Fruit fly (Drosophila melanogaster): ENCODE results near the gene vn.

vn gene

dm6 chr3L:5845466-5845865 lies at the start of gene vn:
vn (minus strand) TSS chr3L:5845664.
- peak; percentile 35 for TF ChIP-seq Dif (GFP tag; optimal IDR thresholded peaks at IDR 0.05; ENCODE audit: partially characterized antibody)
- no peak for TF ChIP-seq Hr83 (GFP tag; optimal IDR thresholded peaks at IDR 0.05; ENCODE audit: poor library complexity, severe bottlenecking)
- peak in 1 of 2 experiments; percentile 12 for TF ChIP-seq dl (GFP tag; optimal IDR thresholded peaks at IDR 0.05; ENCODE audit: insufficient read depth in 1 of 2, partially characterized antibody in 2 of 2)
- peak; percentile 14 for TF ChIP-seq brk (GFP tag; optimal IDR thresholded peaks at IDR 0.05)
- TF ChIP-seq jim (GFP tag; optimal IDR thresholded peaks at IDR 0.05) = peak; percentile 82
- TF ChIP-seq GATAd (GFP tag; optimal IDR thresholded peaks at IDR 0.05) = no peak

- no peak for TF ChIP-seq GATAd (GFP tag; optimal IDR thresholded peaks at IDR 0.05)
- no peak for TF ChIP-seq fru (GFP tag; optimal IDR thresholded peaks at IDR 0.05)
- no peak for TF ChIP-seq pan (optimal IDR thresholded peaks at IDR 0.05)
- TF ChIP-seq CrebA (GFP tag; optimal IDR thresholded peaks at IDR 0.05; ENCODE audit: borderline replicate concordance) = no peak
- TF ChIP-seq Mio (GFP tag; optimal IDR thresholded peaks at IDR 0.05) = no peak
- TF ChIP-seq N (GFP tag; optimal IDR thresholded peaks at IDR 0.05) = no peak
- TF ChIP-seq CG32264 (GFP tag; optimal IDR thresholded peaks at IDR 0.05) = no peak
- TF ChIP-seq Vsx2 (GFP tag; optimal IDR thresholded peaks at IDR 0.05; ENCODE audit: partially characterized antibody) = no peak
- no peak for TF ChIP-seq dsf (GFP tag; optimal IDR thresholded peaks at IDR 0.05; ENCODE audit: borderline replicate concordance)
- TF ChIP-seq tai (GFP tag; optimal IDR thresholded peaks at IDR 0.05) = no peak
- no peak for TF ChIP-seq br (GFP tag; optimal IDR thresholded peaks at IDR 0.05)
- TF ChIP-seq Hnf4 (GFP tag; optimal IDR thresholded peaks at IDR 0.05) = no peak
- no peak for TF ChIP-seq Dif (GFP tag; optimal IDR thresholded peaks at IDR 0.05; ENCODE audit: partially characterized antibody)
- no peak for TF ChIP-seq Sp1 (GFP tag; optimal IDR thresholded peaks at IDR 0.05)
- no peak for TF ChIP-seq dl (GFP tag; optimal IDR thresholded peaks at IDR 0.05; ENCODE audit: insufficient read depth in 1 of 2, partially characterized antibody in 2 of 2)
- no peak for TF ChIP-seq OdsH (GFP tag; optimal IDR thresholded peaks at IDR 0.05)
- no peak for TF ChIP-seq dmrt93B (GFP tag; optimal IDR thresholded peaks at IDR 0.05)
- TF ChIP-seq rgr (GFP tag; optimal IDR thresholded peaks at IDR 0.05) = no peak
Measured at dm6 chr3L:5893063-5893462, 47.6 kb upstream of the vn start.

DNA sequence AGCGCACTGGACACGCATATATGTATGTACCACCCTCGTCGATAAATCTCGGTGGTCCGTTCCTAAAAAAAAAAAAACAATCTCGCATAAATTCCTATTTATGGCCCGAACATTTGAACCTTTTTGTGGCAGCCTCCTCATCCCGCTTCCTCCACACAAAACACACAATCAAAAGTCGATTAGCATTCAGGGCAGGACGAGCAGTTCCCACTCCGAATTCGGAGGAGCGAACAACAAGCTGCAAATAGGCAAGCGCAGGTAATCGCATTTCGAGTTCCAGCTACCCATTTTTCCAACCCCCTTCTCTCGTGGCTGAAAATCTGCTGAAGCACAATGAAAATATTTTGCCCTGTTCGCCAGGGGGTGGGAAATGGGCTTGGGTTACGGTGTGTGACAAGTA lies 46.3 kb upstream of the vn start:
- TF ChIP-seq tai (GFP tag; optimal IDR thresholded peaks at IDR 0.05) (no peak), rgr (GFP tag; optimal IDR thresholded peaks at IDR 0.05) (no peak), h (GFP tag; optimal IDR thresholded peaks at IDR 0.05) (no peak), dl (GFP tag; optimal IDR thresholded peaks at IDR 0.05; ENCODE audit: insufficient read depth in 1 of 2, partially characterized antibody in 2 of 2) (no peak), dsf (GFP tag; optimal IDR thresholded peaks at IDR 0.05; ENCODE audit: borderline replicate concordance) (no peak), psq (GFP tag; optimal IDR thresholded peaks at IDR 0.05) (no peak), Vsx2 (GFP tag; optimal IDR thresholded peaks at IDR 0.05; ENCODE audit: partially characterized antibody) (no peak), Myc (optimal IDR thresholded peaks at IDR 0.05) (no peak), GATAd (GFP tag; optimal IDR thresholded peaks at IDR 0.05) (no peak), Dif (GFP tag; optimal IDR thresholded peaks at IDR 0.05; ENCODE audit: partially characterized antibody) (no peak), CG9705 (GFP tag; optimal IDR thresholded peaks at IDR 0.05) (no peak), Abd-B (GFP tag; optimal IDR thresholded peaks at IDR 0.05) (no peak), OdsH (GFP tag; optimal IDR thresholded peaks at IDR 0.05) (no peak), dmrt93B (GFP tag; optimal IDR thresholded peaks at IDR 0.05) (no peak), usp (GFP tag; optimal IDR thresholded peaks at IDR 0.05) (no peak), fru (GFP tag; optimal IDR thresholded peaks at IDR 0.05) (no peak), Dfd (GFP tag; optimal IDR thresholded peaks at IDR 0.05) (no peak), CrebA (GFP tag; optimal IDR thresholded peaks at IDR 0.05; ENCODE audit: borderline replicate concordance) (no peak)

DNA sequence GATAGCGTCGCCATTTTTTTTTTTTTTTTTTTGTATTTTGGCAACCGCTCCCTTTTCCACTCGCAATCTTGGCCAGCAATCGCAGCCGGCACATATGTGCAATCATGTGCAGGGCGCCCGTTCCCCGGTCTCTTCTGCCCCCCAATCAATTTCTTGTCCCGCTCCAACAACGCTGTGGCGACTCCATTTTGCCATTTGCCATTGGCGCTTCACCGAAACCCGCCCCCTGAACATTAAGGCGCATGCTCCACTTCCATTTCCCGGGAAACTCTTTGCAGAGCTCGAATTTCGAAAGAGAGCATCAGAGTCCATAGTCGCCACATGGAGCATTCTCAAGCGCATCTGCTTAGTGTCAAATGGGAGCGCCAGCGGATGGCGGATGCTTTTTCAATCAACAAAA lies 45.6 kb upstream of the vn start:
- no peak for TF ChIP-seq Hr78 (GFP tag; optimal IDR thresholded peaks at IDR 0.05)
- no peak for TF ChIP-seq Hr83 (GFP tag; optimal IDR thresholded peaks at IDR 0.05; ENCODE audit: poor library complexity, severe bottlenecking)
- no peak for TF ChIP-seq tai (GFP tag; optimal IDR thresholded peaks at IDR 0.05)
- TF ChIP-seq sv (GFP tag; optimal IDR thresholded peaks at IDR 0.05) = no peak
- TF ChIP-seq rgr (GFP tag; optimal IDR thresholded peaks at IDR 0.05) = no peak
- TF ChIP-seq psq (GFP tag; optimal IDR thresholded peaks at IDR 0.05) = no peak
- no peak for TF ChIP-seq pan (optimal IDR thresholded peaks at IDR 0.05)
- no peak for TF ChIP-seq HLH106 (tag; optimal IDR thresholded peaks at IDR 0.05)
- no peak for TF ChIP-seq Jra (GFP tag; optimal IDR thresholded peaks at IDR 0.05)
- TF ChIP-seq brk (GFP tag; optimal IDR thresholded peaks at IDR 0.05) = no peak

All from whole organism, wandering third instar larva.